Worm (Caenorhabditis elegans): ENCODE data around the gene wdr-37.

The wdr-37 gene

ce11 chrIII:5629225-5629624 is 29.4 kb upstream of the wdr-37 start:
- no peak for TF ChIP-seq hlh-4 (tag; optimal IDR thresholded peaks at IDR 0.05)
- peak; percentile 65 for TF ChIP-seq nhr-71 (tag; optimal IDR thresholded peaks at IDR 0.05)
- TF ChIP-seq sup-37 (GFP tag; optimal IDR thresholded peaks at IDR 0.05) = no peak
- TF ChIP-seq unc-98 (GFP tag; IDR thresholded peaks at IDR 0.05) = no peak
- no peak for TF ChIP-seq dpl-1 (GFP tag; optimal IDR thresholded peaks at IDR 0.05)
- no peak for TF ChIP-seq alr-1 (tag; optimal IDR thresholded peaks at IDR 0.05; ENCODE audit: borderline replicate concordance)
- peak; percentile 27; the same call in 1 of the 2 replicates for TF ChIP-seq nhr-19 (GFP tag; conservative IDR thresholded peaks at IDR 0.05)
- no peak for TF ChIP-seq sox-4 (tag; optimal IDR thresholded peaks at IDR 0.05)
- TF ChIP-seq nhr-77 (tag; optimal IDR thresholded peaks at IDR 0.05) = no peak
- no peak for TF ChIP-seq lin-39 (tag; optimal IDR thresholded peaks at IDR 0.05)
- TF ChIP-seq ztf-11 (tag; optimal IDR thresholded peaks at IDR 0.05) = no peak
- TF ChIP-seq unc-62 (GFP tag; optimal IDR thresholded peaks at IDR 0.05) = no peak
- TF ChIP-seq ces-1 (GFP tag; optimal IDR thresholded peaks at IDR 0.05) = no peak
- no peak for TF ChIP-seq C04F5.9 (tag; optimal IDR thresholded peaks at IDR 0.05)
- TF ChIP-seq fkh-8 (tag; optimal IDR thresholded peaks at IDR 0.05) = no peak
- peak; percentile 34 to 38 for TF ChIP-seq lsy-2 (tag; optimal IDR thresholded peaks at IDR 0.05)
- peak; percentile 12 for TF ChIP-seq snu-23 (GFP tag; optimal IDR thresholded peaks at IDR 0.05)
- TF ChIP-seq ztf-4 (tag; optimal IDR thresholded peaks at IDR 0.05) = no peak
- TF ChIP-seq lin-14 (GFP tag; optimal IDR thresholded peaks at IDR 0.05) = peak; percentile 49
- no peak for TF ChIP-seq nhr-11 (tag; optimal IDR thresholded peaks at IDR 0.05)
- TF ChIP-seq irx-1 (tag; optimal IDR thresholded peaks at IDR 0.05) = no peak
- TF ChIP-seq skn-1 (tag; optimal IDR thresholded peaks at IDR 0.05) = no peak
- TF ChIP-seq zip-4 (GFP tag; optimal IDR thresholded peaks at IDR 0.05) = no peak
- TF ChIP-seq tbx-2 (tag; optimal IDR thresholded peaks at IDR 0.05) = no peak
- TF ChIP-seq rnt-1 (tag; optimal IDR thresholded peaks at IDR 0.05) = peak; percentile 63
- TF ChIP-seq hpl-2 (GFP tag; optimal IDR thresholded peaks at IDR 0.05) = no peak
- no peak for TF ChIP-seq efl-1 (optimal IDR thresholded peaks at IDR 0.05)
- no peak for TF ChIP-seq efl-1 (GFP tag; optimal IDR thresholded peaks at IDR 0.05 in 1 of 2)

- no peak for TF ChIP-seq ceh-90 (tag; optimal IDR thresholded peaks at IDR 0.05)
- no peak for TF ChIP-seq egl-13 (tag; optimal IDR thresholded peaks at IDR 0.05)
- no peak for TF ChIP-seq sup-37 (GFP tag; optimal IDR thresholded peaks at IDR 0.05)
Measured at ce11 chrIII:5624835-5625234, 25.0 kb upstream of the wdr-37 start, which contains the start of gene daf-4. TSS of gene daf-4 (plus strand) at chrIII:5625135.

DNA sequence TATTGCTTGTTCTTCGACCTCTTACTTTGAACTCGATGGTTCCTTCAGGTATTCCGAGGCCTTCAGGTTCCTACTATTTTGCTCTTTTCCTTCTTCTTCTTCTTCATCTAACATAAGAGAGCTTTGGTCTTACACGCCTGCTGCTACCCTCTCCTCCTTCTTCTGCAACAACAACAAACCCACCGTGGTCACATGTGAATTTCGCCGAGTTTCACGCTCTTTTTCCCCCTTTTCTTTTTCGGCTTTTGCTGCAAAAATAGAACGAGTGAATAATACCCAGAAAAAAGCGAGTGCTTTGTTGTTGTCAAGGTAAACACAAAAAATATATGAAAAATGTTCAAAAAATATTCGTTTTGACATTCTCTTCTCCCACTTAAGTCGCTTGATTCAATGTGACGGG is 23.6 kb upstream of the wdr-37 start:
- TF ChIP-seq sup-37 (GFP tag; optimal IDR thresholded peaks at IDR 0.05) (no peak), ces-1 (GFP tag; optimal IDR thresholded peaks at IDR 0.05) (no peak), hlh-4 (tag; optimal IDR thresholded peaks at IDR 0.05) (no peak), efl-1 (optimal IDR thresholded peaks at IDR 0.05) (no peak), efl-1 (GFP tag; optimal IDR thresholded peaks at IDR 0.05 in 1 of 2) (peak in 1 of 2 experiments; percentile 21), snu-23 (GFP tag; optimal IDR thresholded peaks at IDR 0.05) (peak; percentile 4), mep-1 (tag; optimal IDR thresholded peaks at IDR 0.05) (peak; percentile 3), pqm-1 (tag; optimal IDR thresholded peaks at IDR 0.05) (no peak), dpl-1 (GFP tag; optimal IDR thresholded peaks at IDR 0.05) (peak in 1 of 3 experiments; percentile 2), lin-14 (GFP tag; optimal IDR thresholded peaks at IDR 0.05) (peak; percentile 70), lin-15B (tag; optimal IDR thresholded peaks at IDR 0.05) (no peak), nhr-85 (tag) (no peak), ceh-90 (tag; optimal IDR thresholded peaks at IDR 0.05) (no peak), ztf-11 (tag; optimal IDR thresholded peaks at IDR 0.05) (no peak), lsy-2 (tag; optimal IDR thresholded peaks at IDR 0.05) (peak in 1 of 2 experiments; percentile 6), snpc-4 (tag; optimal IDR thresholded peaks at IDR 0.05) (no peak), nhr-12 (tag; optimal IDR thresholded peaks at IDR 0.05) (no peak), rnt-1 (tag; optimal IDR thresholded peaks at IDR 0.05) (peak; percentile 39), skn-1 (tag; optimal IDR thresholded peaks at IDR 0.05) (no peak), ceh-82 (tag; optimal IDR thresholded peaks at IDR 0.05) (peak in 1 of 3 experiments; percentile 39), ets-5 (GFP tag; IDR thresholded peaks at IDR 0.05) (no peak), ztf-4 (tag; optimal IDR thresholded peaks at IDR 0.05) (no peak), C16A3.4 (tag; optimal IDR thresholded peaks at IDR 0.05) (no peak), mdl-1 (tag; optimal IDR thresholded peaks at IDR 0.05) (peak in 1 of 2 experiments; percentile 34), nhr-71 (tag; optimal IDR thresholded peaks at IDR 0.05) (peak; percentile 24), unc-86 (tag; optimal IDR thresholded peaks at IDR 0.05) (peak; percentile 10), mef-2 (tag; optimal IDR thresholded peaks at IDR 0.05) (peak; percentile 35), nhr-47 (tag; optimal IDR thresholded peaks at IDR 0.05) (no peak), elt-3 (tag; optimal IDR thresholded peaks at IDR 0.05) (no peak), elt-2 (tag; optimal IDR thresholded peaks at IDR 0.05) (no peak), unc-30 (tag; optimal IDR thresholded peaks at IDR 0.05) (no peak), nhr-19 (GFP tag; conservative IDR thresholded peaks at IDR 0.05) (0 out of 2 replicates have a peak, but pooled peaks have one; percentile 2), aha-1 (tag; optimal IDR thresholded peaks at IDR 0.05) (no peak)

Measured in whole organism, L1 larva.